Fruit fly (Drosophila melanogaster) whole organism, embryonic: Measurements from ENCODE around the gene scrt.

ENCODE experiments used
- Asciz ChIP-seq: fragments of 200-800 bp; sonication (Bioruptor generic); optimal IDR thresholded peaks from 2 replicates; lab custom pipeline; 2017; ENCODE audit warnings: missing biosample characterization, mild to moderate bottlenecking, missing genetic modification characterization, missing genetic modification reagents
- B-H2 ChIP-seq: fragments of 200-800 bp; sonication (Bioruptor generic); optimal IDR thresholded peaks from 2 replicates; lab custom pipeline; 2018; ENCODE audit warnings: missing biosample characterization, mild to moderate bottlenecking, missing genetic modification characterization
- Blimp-1 ChIP-seq: fragments of 200-800 bp; sonication (Bioruptor generic); optimal IDR thresholded peaks from 3 replicates; lab custom pipeline; 2018; ENCODE audit warnings: missing biosample characterization, missing genetic modification characterization, mild to moderate bottlenecking, moderate library complexity, missing genetic modification reagents
- CG10147 ChIP-seq: fragments of 200-800 bp; sonication (Bioruptor generic); optimal IDR thresholded peaks from 2 replicates; lab custom pipeline; 2019; ENCODE audit warnings: missing biosample characterization, mild to moderate bottlenecking, missing genetic modification characterization, moderate library complexity
- CG10209 ChIP-seq: fragments of 200-800 bp; sonication (Bioruptor generic); optimal IDR thresholded peaks from 3 replicates; lab custom pipeline; 2017; ENCODE audit warnings: missing biosample characterization, mild to moderate bottlenecking, missing genetic modification characterization, missing genetic modification reagents
- CG10321 ChIP-seq: fragments of 200-800 bp; sonication (Bioruptor generic); IDR thresholded peaks from 2 replicates; pipeline ENCODE4 v1.3.6; 2022; ENCODE audit warnings: missing biosample characterization, missing genetic modification characterization
- CG10543 ChIP-seq: fragments of 200-800 bp; sonication (Bioruptor generic); optimal IDR thresholded peaks from 3 replicates; lab custom pipeline; 2017; ENCODE audit warnings: missing biosample characterization, mild to moderate bottlenecking, missing genetic modification characterization, moderate library complexity
- CG11695 ChIP-seq: fragments of 200-800 bp; sonication (Bioruptor generic); IDR thresholded peaks from 3 replicates; pipeline ENCODE4 v1.3.6; 2022; ENCODE audit warnings: missing biosample characterization, missing genetic modification characterization
- CG14441 ChIP-seq: fragments of 200-800 bp; sonication (Bioruptor generic); IDR thresholded peaks from 2 replicates; pipeline ENCODE4 v1.3.6; 2022; ENCODE audit warnings: missing biosample characterization, missing genetic modification characterization
- CG14860 ChIP-seq: fragments of 200-800 bp; sonication (Bioruptor generic); IDR thresholded peaks from 3 replicates; pipeline ENCODE4 v1.3.6; 2022; ENCODE audit warnings: missing biosample characterization, missing genetic modification characterization; ENCODE audit not compliant: partially characterized antibody
- CG17802 ChIP-seq: fragments of 200-800 bp; sonication (Bioruptor generic); optimal IDR thresholded peaks from 2 replicates; lab custom pipeline; 2018; ENCODE audit warnings: missing biosample characterization, mild to moderate bottlenecking, missing genetic modification characterization, moderate library complexity
- CG18262 ChIP-seq: fragments of 200-800 bp; optimal IDR thresholded peaks from 3 replicates; lab custom pipeline; 2019; ENCODE audit warnings: missing biosample characterization, mild to moderate bottlenecking, missing genetic modification characterization, moderate library complexity
- CG2116 ChIP-seq: fragments of 200-800 bp; sonication (Bioruptor generic); optimal IDR thresholded peaks from 3 replicates; lab custom pipeline; 2018; ENCODE audit warnings: missing biosample characterization, mild to moderate bottlenecking, missing genetic modification characterization
- CG2889 ChIP-seq: fragments of 200-800 bp; sonication (Bioruptor generic); IDR thresholded peaks from 3 replicates; pipeline ENCODE4 v1.3.6; 2022; ENCODE audit warnings: missing biosample characterization, missing genetic modification characterization
- CG3065 ChIP-seq: fragments of 200-800 bp; sonication (Bioruptor generic); optimal IDR thresholded peaks from 2 replicates; lab custom pipeline; 2016; ENCODE audit warnings: missing biosample characterization, missing genetic modification characterization
- CG32532 ChIP-seq: fragments of 200-800 bp; sonication (Bioruptor generic); IDR thresholded peaks from 2 replicates; pipeline ENCODE4 v1.3.6; 2022; ENCODE audit warnings: missing biosample characterization, missing genetic modification characterization
- CG3281 ChIP-seq: fragments of 200-800 bp; sonication (Bioruptor generic); optimal IDR thresholded peaks from 3 replicates; lab custom pipeline; 2017; ENCODE audit warnings: missing biosample characterization, mild to moderate bottlenecking, missing genetic modification characterization
- CG4404 ChIP-seq: fragments of 200-800 bp; sonication (Bioruptor generic); IDR thresholded peaks from 2 replicates; pipeline ENCODE4 v1.3.6; 2022; ENCODE audit warnings: missing biosample characterization, missing genetic modification characterization
- CG6791 ChIP-seq: fragments of 200-800 bp; sonication (Bioruptor generic); IDR thresholded peaks from 3 replicates; pipeline ENCODE4 v1.3.6; 2022; ENCODE audit warnings: missing biosample characterization, missing genetic modification characterization; ENCODE audit not compliant: partially characterized antibody
- CG6854 ChIP-seq: fragments of 200-800 bp; sonication (Bioruptor generic); optimal IDR thresholded peaks from 3 replicates; lab custom pipeline; 2017; ENCODE audit warnings: missing biosample characterization, mild to moderate bottlenecking, missing genetic modification characterization
- CG7963 ChIP-seq: fragments of 200-800 bp; sonication (Bioruptor generic); IDR thresholded peaks from 3 replicates; pipeline ENCODE4 v1.3.6; 2022; ENCODE audit warnings: missing biosample characterization, missing genetic modification characterization; ENCODE audit not compliant: partially characterized antibody
- CG8359 ChIP-seq: fragments of 200-800 bp; sonication (Bioruptor generic); optimal IDR thresholded peaks from 2 replicates; lab custom pipeline; 2017; ENCODE audit warnings: missing biosample characterization, mild to moderate bottlenecking, missing genetic modification characterization, borderline replicate concordance
- CG8944 ChIP-seq: fragments of 200-800 bp; sonication (Bioruptor generic); optimal IDR thresholded peaks from 3 replicates; lab custom pipeline; 2016; ENCODE audit warnings: missing biosample characterization, missing genetic modification characterization
- Fer2 ChIP-seq: fragments of 200-800 bp; sonication (Bioruptor generic); optimal IDR thresholded peaks from 2 replicates; lab custom pipeline; 2018; ENCODE audit warnings: missing biosample characterization, mild to moderate bottlenecking, missing genetic modification characterization, moderate library complexity
- HLH3B ChIP-seq: fragments of 200-800 bp; sonication (Bioruptor generic); IDR thresholded peaks from 2 replicates; pipeline ENCODE4 v1.3.6; 2022; ENCODE audit warnings: missing biosample characterization, missing genetic modification characterization
- HLH54F ChIP-seq: fragments of 200-800 bp; sonication (Bioruptor generic); optimal IDR thresholded peaks from 3 replicates; lab custom pipeline; 2016; ENCODE audit warnings: missing biosample characterization, missing genetic modification characterization
- Hey ChIP-seq: fragments of 200-800 bp; sonication (Bioruptor generic); optimal IDR thresholded peaks from 3 replicates; lab custom pipeline; 2018; ENCODE audit warnings: missing biosample characterization, mild to moderate bottlenecking, missing genetic modification characterization
- Hmr ChIP-seq: fragments of 200-800 bp; sonication (Bioruptor generic); optimal IDR thresholded peaks from 3 replicates; lab custom pipeline; 2017; ENCODE audit warnings: mild to moderate bottlenecking, missing biosample characterization, missing genetic modification reagents, missing genetic modification characterization
- Max ChIP-seq: fragments of 200-800 bp; sonication (Bioruptor generic); optimal IDR thresholded peaks from 2 replicates; lab custom pipeline; 2016; ENCODE audit warnings: missing biosample characterization, mild to moderate bottlenecking, missing genetic modification characterization
- NFAT ChIP-seq: fragments of 200-800 bp; sonication (Bioruptor generic); IDR thresholded peaks from 2 replicates; pipeline ENCODE4 v1.3.6; 2022; ENCODE audit warnings: missing biosample characterization, missing genetic modification characterization
- Sin3A ChIP-seq: fragments of >200 bp; optimal IDR thresholded peaks from 2 replicates; lab custom pipeline; 2018
- Sry-δ ChIP-seq: fragments of 200-800 bp; sonication (Bioruptor generic); optimal IDR thresholded peaks from 2 replicates; lab custom pipeline; 2016; ENCODE audit warnings: missing biosample characterization, missing genetic modification characterization
- ac ChIP-seq: fragments of 200-800 bp; sonication (Bioruptor generic); optimal IDR thresholded peaks from 3 replicates; lab custom pipeline; 2017; ENCODE audit warnings: missing biosample characterization, mild to moderate bottlenecking, missing genetic modification characterization
- al ChIP-seq: fragments of 200-800 bp; sonication (Bioruptor generic); IDR thresholded peaks from 2 replicates; pipeline ENCODE4 v1.3.6; 2022; ENCODE audit warnings: missing biosample characterization, missing genetic modification characterization
- amos ChIP-seq: fragments of 200-800 bp; sonication (Bioruptor generic); IDR thresholded peaks from 2 replicates; pipeline ENCODE4 v1.3.6; 2022; ENCODE audit warnings: missing biosample characterization, missing genetic modification characterization; ENCODE audit not compliant: partially characterized antibody
- bsh ChIP-seq, 2 experiments: fragments of 200-800 bp; sonication (Bioruptor generic); optimal IDR thresholded peaks; 2 replicates each; lab custom pipeline; 2017 to 2018; ENCODE audit warnings: mild to moderate bottlenecking in 2 of 2, missing biosample characterization in 2 of 2, missing genetic modification characterization in 2 of 2, moderate library complexity in 1 of 2
- corto ChIP-seq: fragments of 200-800 bp; sonication (Bioruptor generic); optimal IDR thresholded peaks from 2 replicates; lab custom pipeline; 2016; ENCODE audit warnings: missing biosample characterization, mild to moderate bottlenecking, missing genetic modification characterization, moderate library complexity
- dati ChIP-seq: fragments of 200-800 bp; sonication (Bioruptor generic); IDR thresholded peaks from 2 replicates; pipeline ENCODE4 v1.3.6; 2022; ENCODE audit warnings: missing biosample characterization, missing genetic modification characterization
- disco-r ChIP-seq: fragments of 200-800 bp; sonication (Bioruptor generic); optimal IDR thresholded peaks from 2 replicates; lab custom pipeline; 2016; ENCODE audit warnings: missing biosample characterization, missing genetic modification characterization
- dm ChIP-seq: fragments of 200-800 bp; sonication (Bioruptor generic); optimal IDR thresholded peaks from 3 replicates; lab custom pipeline; 2016; ENCODE audit warnings: missing biosample characterization, missing genetic modification characterization
- esg ChIP-seq: fragments of 200-800 bp; sonication (Bioruptor generic); conservative IDR thresholded peaks from 2 replicates; pipeline ENCODE4 v1.3.6; 2022; ENCODE audit warnings: missing biosample characterization, missing genetic modification characterization
- grau ChIP-seq: fragments of 200-800 bp; optimal IDR thresholded peaks from 3 replicates; lab custom pipeline; 2019; ENCODE audit warnings: missing biosample characterization, mild to moderate bottlenecking, missing genetic modification characterization, moderate library complexity
- ken ChIP-seq: fragments of 200-800 bp; sonication (Bioruptor generic); IDR thresholded peaks from 3 replicates; pipeline ENCODE4 v1.3.6; 2022; ENCODE audit warnings: missing biosample characterization, missing genetic modification characterization
- prd ChIP-seq, 3 experiments: fragments of >200 bp in 2 of 3; fragments of 200-800 bp in 1 of 3; sonication (Bioruptor generic) in 1 of 3; optimal IDR thresholded peaks in 2 of 3; IDR thresholded peaks in 1 of 3; 2 replicates in 2 of 3; 3 replicates in 1 of 3; pipeline versions ENCODE4 v1.3.6 to Lab custom; 2017 to 2022; ENCODE audit warnings: missing biosample characterization in 1 of 3, missing genetic modification characterization in 1 of 3
- pum ChIP-seq: fragments of 200-800 bp; sonication (Bioruptor generic); optimal IDR thresholded peaks from 2 replicates; lab custom pipeline; 2016; ENCODE audit warnings: missing biosample characterization, missing genetic modification characterization
- sr ChIP-seq: fragments of 200-800 bp; sonication (Bioruptor generic); IDR thresholded peaks from 3 replicates; pipeline ENCODE4 v1.3.6; 2022; ENCODE audit warnings: missing biosample characterization, missing genetic modification characterization
- tgo ChIP-seq: fragments of 200-800 bp; sonication (Bioruptor generic); IDR thresholded peaks from 3 replicates; pipeline ENCODE4 v1.3.6; 2022; ENCODE audit warnings: missing biosample characterization, missing genetic modification characterization
- ttk ChIP-seq: fragments of 200-800 bp; sonication (Bioruptor generic); IDR thresholded peaks from 2 replicates; pipeline ENCODE4 v2.1.2; 2022; ENCODE audit warnings: missing biosample characterization, missing genetic modification characterization
- wor ChIP-seq: fragments of 200-800 bp; sonication (Bioruptor generic); IDR thresholded peaks from 2 replicates; pipeline ENCODE4 v1.3.6; 2022; ENCODE audit warnings: missing biosample characterization, missing genetic modification characterization

scrt gene

DNA sequence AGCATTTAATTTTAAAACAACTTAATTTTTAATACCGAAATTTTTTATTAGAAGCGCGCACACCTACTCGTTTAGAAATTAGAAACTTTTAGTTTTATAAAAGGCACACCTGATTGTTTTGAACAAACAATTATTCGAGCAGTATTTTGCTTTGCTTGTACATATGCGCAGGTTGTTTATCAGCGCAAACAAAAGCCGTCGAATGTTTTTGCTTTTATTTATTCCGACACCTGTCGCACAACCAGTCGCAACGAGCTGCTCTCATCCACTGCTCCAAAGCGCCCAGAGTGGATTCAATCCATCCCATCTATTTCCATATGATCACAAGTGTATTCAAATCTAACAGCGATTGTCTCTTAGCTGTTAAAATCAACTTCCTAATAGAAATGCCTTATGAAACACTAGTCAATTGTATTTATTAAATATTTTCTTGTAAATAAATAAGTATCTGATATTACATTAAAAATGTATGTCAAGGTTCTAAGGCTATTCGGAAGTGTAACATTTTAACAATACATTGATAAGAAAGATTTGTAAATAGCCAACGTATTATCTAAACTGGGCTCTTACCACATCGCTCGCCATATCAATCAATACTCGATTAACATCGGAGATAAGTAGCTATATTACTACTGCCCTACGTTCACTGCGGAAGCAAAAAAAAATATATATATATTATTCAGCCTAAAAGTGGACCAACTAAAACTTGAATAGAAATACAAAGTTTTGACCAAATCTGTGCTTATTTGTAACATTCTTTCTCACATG, 42.2 kb downstream of the scrt start, which contains the start of gene CG11594 (continued):
- peak; percentile 9 for TF ChIP-seq Fer2 (tag; lab: Kevin White, UChicago)
- TF ChIP-seq corto (GFP tag; lab: Kevin White, UChicago) = no peak
- TF ChIP-seq amos (GFP tag; lab: Robert Waterston, UW) = peak; percentile 4; the same call in 1 of the 2 replicates
- TF ChIP-seq grau (tag; lab: Kevin White, UChicago) = no peak
- peak; percentile 47; the same call in 1 of the 2 replicates for TF ChIP-seq CG14441 (GFP tag; lab: Robert Waterston, UW)
- TF ChIP-seq bsh (GFP tag; optimal IDR thresholded peaks at IDR 0.05; lab: Kevin White, UChicago) = no peak
- TF ChIP-seq CG17802 = no peak
- TF ChIP-seq CG10321 (GFP tag; lab: Robert Waterston, UW) = 0 out of 2 replicates have a peak, but pooled peaks have one; percentile 17
- TF ChIP-seq tgo (GFP tag; lab: Robert Waterston, UW) = no peak; the same call in 2 of the 3 replicates
- peak; percentile 33; the same call in 1 of the 2 replicates for TF ChIP-seq CG32532 (GFP tag; lab: Robert Waterston, UW)
- 0 out of 3 replicates have a peak, but pooled peaks have one; percentile 27 for TF ChIP-seq ken (GFP tag; lab: Robert Waterston, UW)
- TF ChIP-seq NFAT (GFP tag; lab: Robert Waterston, UW) = peak; percentile 33; the same call in 1 of the 2 replicates
- no peak for TF ChIP-seq CG6791
- no peak for TF ChIP-seq prd (optimal IDR thresholded peaks at IDR 0.05; lab: Kevin White, UChicago)
- no peak for TF ChIP-seq prd (GFP tag; IDR thresholded peaks at IDR 0.05; lab: Robert Waterston, UW)
- TF ChIP-seq wor (GFP tag; lab: Robert Waterston, UW) = no peak
- no peak for TF ChIP-seq Sin3A
- no peak for TF ChIP-seq Hey (tag; lab: Kevin White, UChicago)
- no peak for TF ChIP-seq Blimp-1 (GFP tag; lab: Kevin White, UChicago)
- TF ChIP-seq Hmr (GFP tag; lab: Kevin White, UChicago) = peak; percentile 68
- peak; percentile 29 for TF ChIP-seq B-H2 (GFP tag; lab: Kevin White, UChicago)
- no peak for TF ChIP-seq Sry-δ (GFP tag; lab: Kevin White, UChicago)
- no peak for TF ChIP-seq disco-r (GFP tag; lab: Kevin White, UChicago)
- TF ChIP-seq CG3281 (GFP tag; lab: Kevin White, UChicago) = peak; percentile 60
- TF ChIP-seq Asciz = no peak
- TF ChIP-seq al (GFP tag; lab: Robert Waterston, UW) = no peak
- no peak for TF ChIP-seq CG2889
- no peak for TF ChIP-seq dati (GFP tag; lab: Robert Waterston, UW)
- no peak for TF ChIP-seq CG7963 (GFP tag; lab: Robert Waterston, UW)
- TF ChIP-seq esg (GFP tag; lab: Robert Waterston, UW) = no peak
- TF ChIP-seq CG14860 (GFP tag; lab: Robert Waterston, UW) = no peak
- TF ChIP-seq dm (GFP tag; lab: Kevin White, UChicago) = no peak
- peak; percentile 7 for TF ChIP-seq CG6854 (GFP tag; lab: Kevin White, UChicago)
- no peak for TF ChIP-seq HLH54F (GFP tag; lab: Kevin White, UChicago)
- 0 out of 3 replicates have a peak, but pooled peaks have one; percentile 23 for TF ChIP-seq CG11695 (GFP tag; lab: Robert Waterston, UW)
- no peak for TF ChIP-seq CG8944 (GFP tag; lab: Kevin White, UChicago)
- no peak for TF ChIP-seq CG2116 (GFP tag; lab: Kevin White, UChicago)
- no peak for TF ChIP-seq sr (GFP tag; lab: Robert Waterston, UW)
- peak; percentile 40 for TF ChIP-seq CG10543 (GFP tag; lab: Kevin White, UChicago)
- TF ChIP-seq CG18262 = no peak
- TF ChIP-seq pum (GFP tag; lab: Kevin White, UChicago) = no peak
- TF ChIP-seq CG10209 = peak; percentile 42
- no peak for TF ChIP-seq ttk
- no peak for TF ChIP-seq CG10147
- TF ChIP-seq HLH3B (GFP tag; lab: Robert Waterston, UW) = no peak
- TF ChIP-seq ac (GFP tag; lab: Kevin White, UChicago) = no peak
- no peak for TF ChIP-seq CG4404
- no peak for TF ChIP-seq CG8359 (GFP tag; lab: Kevin White, UChicago)
- TF ChIP-seq CG3065 = no peak
- no peak for TF ChIP-seq Max (GFP tag; lab: Kevin White, UChicago)
